Worm (Caenorhabditis elegans) whole organism, L4/young adult: ENCODE measurements around the gene clec-58.

ENCODE experiments used
- W03F9.2 ChIP-seq: fragments of 150-350 bp; optimal IDR thresholded peaks from 2 replicates; lab custom pipeline; 2014; ENCODE audit warnings: missing biosample characterization, missing genetic modification characterization
- dao-5 ChIP-seq: sonication (generic microtip); optimal IDR thresholded peaks from 2 replicates; lab custom pipeline; 2016; ENCODE audit warnings: missing genotype, missing genetic modification characterization, moderate library complexity, missing compliant biosample characterization
- him-1 ChIP-seq: sonication (generic microtip); optimal IDR thresholded peaks from 2 replicates; lab custom pipeline; 2016; ENCODE audit warnings: missing genotype, missing genetic modification reagents, missing genetic modification characterization, missing compliant biosample characterization

ce11 chrII:10481824-10482556, 6.1 kb upstream of the clec-58 start, which contains the start of the genes clec-60 and ZK666.11:
- TF ChIP-seq him-1 (tag; lab: Kevin White, UChicago) (no peak), dao-5 (tag; lab: Kevin White, UChicago) (no peak), W03F9.2 (tag; lab: Kevin White, UChicago) (no peak)
